Fruit fly (Drosophila melanogaster) whole organism, embryonic: ENCODE data around the gene CG6414.

Experiments used
- Abd-B ChIP-seq: fragments of 200-800 bp; sonication (Bioruptor generic); optimal IDR thresholded peaks from 2 replicates; lab custom pipeline; 2018; ENCODE audit warnings: missing biosample characterization, mild to moderate bottlenecking, missing genetic modification characterization, moderate library complexity
- CG10654 ChIP-seq: fragments of 200-800 bp; sonication (Bioruptor generic); optimal IDR thresholded peaks from 2 replicates; lab custom pipeline; 2016; ENCODE audit warnings: missing biosample characterization, missing genetic modification characterization
- CG11504 ChIP-seq: fragments of 200-800 bp; sonication (Bioruptor generic); optimal IDR thresholded peaks from 3 replicates; lab custom pipeline; 2019; ENCODE audit warnings: missing biosample characterization, mild to moderate bottlenecking, missing genetic modification characterization, moderate library complexity
- CG12219 ChIP-seq: fragments of 200-800 bp; sonication (Bioruptor generic); optimal IDR thresholded peaks from 3 replicates; lab custom pipeline; 2018; ENCODE audit warnings: missing biosample characterization, mild to moderate bottlenecking, missing genetic modification characterization
- CG12744 ChIP-seq: fragments of 200-800 bp; sonication (Bioruptor generic); optimal IDR thresholded peaks from 2 replicates; lab custom pipeline; 2016; ENCODE audit warnings: missing biosample characterization, missing genetic modification characterization
- CG12942 ChIP-seq: fragments of 200-800 bp; sonication (Bioruptor generic); optimal IDR thresholded peaks from 3 replicates; lab custom pipeline; 2016; ENCODE audit warnings: missing biosample characterization, missing genetic modification characterization
- CG13775 ChIP-seq: fragments of 200-800 bp; sonication (Bioruptor generic); optimal IDR thresholded peaks from 3 replicates; lab custom pipeline; 2017; ENCODE audit warnings: missing biosample characterization, mild to moderate bottlenecking, missing genetic modification characterization
- CG14667 ChIP-seq: fragments of 200-800 bp; sonication (Bioruptor generic); IDR thresholded peaks from 2 replicates; pipeline ENCODE4 v1.3.6; 2022; ENCODE audit warnings: missing biosample characterization, missing genetic modification characterization
- CG14710 ChIP-seq: fragments of 200-800 bp; sonication (Bioruptor generic); optimal IDR thresholded peaks from 3 replicates; lab custom pipeline; 2019; ENCODE audit warnings: missing biosample characterization, mild to moderate bottlenecking, missing genetic modification characterization, moderate library complexity
- CG15073 ChIP-seq: fragments of 200-800 bp; sonication (Bioruptor generic); optimal IDR thresholded peaks from 2 replicates; lab custom pipeline; 2016; ENCODE audit warnings: missing biosample characterization, missing genetic modification characterization
- CG15269 ChIP-seq: fragments of 200-800 bp; sonication (Bioruptor generic); optimal IDR thresholded peaks from 2 replicates; lab custom pipeline; 2018; ENCODE audit warnings: missing biosample characterization, mild to moderate bottlenecking, missing genetic modification characterization, moderate library complexity
- CG17912 ChIP-seq: fragments of 200-800 bp; sonication (Bioruptor generic); optimal IDR thresholded peaks from 2 replicates; lab custom pipeline; 2018; ENCODE audit warnings: missing biosample characterization, mild to moderate bottlenecking, missing genetic modification characterization
- CG2129 ChIP-seq: fragments of 200-800 bp; sonication (Bioruptor generic); IDR thresholded peaks from 2 replicates; pipeline ENCODE4 v1.3.6; 2022; ENCODE audit warnings: missing biosample characterization, missing genetic modification characterization; ENCODE audit not compliant: partially characterized antibody
- CG2875 ChIP-seq: fragments of 200-800 bp; sonication (Bioruptor generic); optimal IDR thresholded peaks from 2 replicates; lab custom pipeline; 2017; ENCODE audit warnings: missing biosample characterization, mild to moderate bottlenecking, missing genetic modification characterization, missing genetic modification reagents
- CG31388 ChIP-seq: fragments of 200-800 bp; sonication (Bioruptor generic); optimal IDR thresholded peaks from 2 replicates; lab custom pipeline; 2016; ENCODE audit warnings: missing biosample characterization, missing genetic modification characterization
- CG3281 ChIP-seq: fragments of 200-800 bp; sonication (Bioruptor generic); optimal IDR thresholded peaks from 3 replicates; lab custom pipeline; 2017; ENCODE audit warnings: missing biosample characterization, mild to moderate bottlenecking, missing genetic modification characterization
- CG3726 ChIP-seq: fragments of 200-800 bp; sonication (Bioruptor generic); IDR thresholded peaks from 3 replicates; pipeline ENCODE4, ENCODE4 v1.3.6; 2022; ENCODE audit warnings: missing biosample characterization, missing genetic modification characterization
- CG7745 ChIP-seq: fragments of 200-800 bp; sonication (Bioruptor generic); optimal IDR thresholded peaks from 2 replicates; lab custom pipeline; 2018; ENCODE audit warnings: missing biosample characterization, mild to moderate bottlenecking, missing genetic modification characterization, moderate library complexity
- CG9727 ChIP-seq: fragments of 200-800 bp; sonication (Bioruptor generic); optimal IDR thresholded peaks from 3 replicates; lab custom pipeline; 2017; ENCODE audit warnings: missing biosample characterization, mild to moderate bottlenecking, missing genetic modification characterization
- CHES-1-like ChIP-seq: fragments of 200-800 bp; sonication (Bioruptor generic); optimal IDR thresholded peaks from 2 replicates; lab custom pipeline; 2016; ENCODE audit warnings: missing biosample characterization, missing genetic modification characterization
- CTCF ChIP-seq: fragments of 200-800 bp; sonication (Bioruptor generic); optimal IDR thresholded peaks from 2 replicates; lab custom pipeline; 2017; ENCODE audit warnings: missing biosample characterization, mild to moderate bottlenecking, missing genetic modification characterization, moderate library complexity
- CoRest ChIP-seq: fragments of 200-800 bp; sonication (Bioruptor generic); optimal IDR thresholded peaks from 3 replicates; lab custom pipeline; 2018; ENCODE audit warnings: missing biosample characterization, mild to moderate bottlenecking, missing genetic modification characterization, moderate library complexity
- E2f2 ChIP-seq: fragments of 200-800 bp; sonication (Bioruptor generic); IDR thresholded peaks from 2 replicates; pipeline ENCODE4 v1.3.6; 2022; ENCODE audit warnings: missing biosample characterization, missing genetic modification characterization
- Fer2 ChIP-seq: fragments of 200-800 bp; sonication (Bioruptor generic); optimal IDR thresholded peaks from 2 replicates; lab custom pipeline; 2018; ENCODE audit warnings: missing biosample characterization, mild to moderate bottlenecking, missing genetic modification characterization, moderate library complexity
- Fer3 ChIP-seq: fragments of 200-800 bp; sonication (Bioruptor generic); optimal IDR thresholded peaks from 2 replicates; lab custom pipeline; 2018; ENCODE audit warnings: missing biosample characterization, mild to moderate bottlenecking, missing genetic modification characterization, moderate library complexity
- GATAe ChIP-seq: fragments of 200-800 bp; sonication (Bioruptor generic); conservative IDR thresholded peaks from 2 replicates; pipeline ENCODE4 v1.3.6; 2022; ENCODE audit warnings: missing biosample characterization, missing genetic modification characterization
- Hr51 ChIP-seq, 2 experiments: fragments of 200-800 bp; sonication (Bioruptor generic); optimal IDR thresholded peaks; 2 replicates in 1 of 2; 3 replicates in 1 of 2; lab custom pipeline; 2016 to 2018; ENCODE audit warnings: missing biosample characterization in 2 of 2, missing genetic modification characterization in 2 of 2, mild to moderate bottlenecking in 1 of 2, moderate library complexity in 1 of 2
- Hsf ChIP-seq: fragments of 200-800 bp; sonication (Bioruptor generic); optimal IDR thresholded peaks from 3 replicates; lab custom pipeline; 2016; ENCODE audit warnings: missing biosample characterization, missing genetic modification characterization
- Oli ChIP-seq: fragments of 200-800 bp; sonication (Bioruptor generic); optimal IDR thresholded peaks from 2 replicates; lab custom pipeline; 2018; ENCODE audit warnings: missing biosample characterization, mild to moderate bottlenecking, missing genetic modification characterization, moderate library complexity
- Scr ChIP-seq: fragments of 200-800 bp; sonication (Bioruptor generic); IDR thresholded peaks from 2 replicates; pipeline ENCODE4 v1.3.6; 2022; ENCODE audit warnings: missing biosample characterization, missing genetic modification characterization; ENCODE audit not compliant: partially characterized antibody
- ab ChIP-seq: fragments of 200-800 bp; sonication (Bioruptor generic); optimal IDR thresholded peaks from 2 replicates; lab custom pipeline; 2016; ENCODE audit warnings: missing biosample characterization, missing genetic modification characterization
- abd-A ChIP-seq: fragments of 200-800 bp; sonication (Bioruptor generic); optimal IDR thresholded peaks from 3 replicates; lab custom pipeline; 2019; ENCODE audit warnings: missing biosample characterization, mild to moderate bottlenecking, missing genetic modification characterization, moderate library complexity
- ato ChIP-seq: fragments of 200-800 bp; sonication (Bioruptor generic); IDR thresholded peaks from 2 replicates; pipeline ENCODE4 v1.3.6; 2022; ENCODE audit warnings: missing biosample characterization, missing genetic modification characterization; ENCODE audit not compliant: partially characterized antibody
- chm ChIP-seq: fragments of 200-800 bp; sonication (Bioruptor generic); IDR thresholded peaks from 2 replicates; pipeline ENCODE4 v1.3.6; 2022; ENCODE audit warnings: missing biosample characterization, missing genetic modification characterization
- crc ChIP-seq: fragments of 200-800 bp; sonication (Bioruptor generic); optimal IDR thresholded peaks from 2 replicates; lab custom pipeline; 2016; ENCODE audit warnings: missing biosample characterization, missing genetic modification characterization
- danr ChIP-seq: fragments of 200-800 bp; sonication (Bioruptor generic); IDR thresholded peaks from 2 replicates; pipeline ENCODE4 v1.3.6; 2022; ENCODE audit warnings: missing biosample characterization, missing genetic modification characterization
- disco-r ChIP-seq: fragments of 200-800 bp; sonication (Bioruptor generic); optimal IDR thresholded peaks from 2 replicates; lab custom pipeline; 2016; ENCODE audit warnings: missing biosample characterization, missing genetic modification characterization
- eyg ChIP-seq: fragments of 200-800 bp; sonication (Bioruptor generic); optimal IDR thresholded peaks from 3 replicates; lab custom pipeline; 2016; ENCODE audit warnings: missing biosample characterization, missing genetic modification characterization
- kni ChIP-seq: fragments of 200-800 bp; sonication (Bioruptor generic); optimal IDR thresholded peaks from 3 replicates; lab custom pipeline; 2017; ENCODE audit warnings: mild to moderate bottlenecking, missing biosample characterization, missing genetic modification reagents, missing genetic modification characterization
- mam ChIP-seq: fragments of 200-800 bp; sonication (Bioruptor generic); optimal IDR thresholded peaks from 3 replicates; lab custom pipeline; 2016; ENCODE audit warnings: missing biosample characterization, missing genetic modification characterization
- mld ChIP-seq: fragments of 200-800 bp; sonication (Bioruptor generic); IDR thresholded peaks from 3 replicates; pipeline ENCODE4 v1.3.6; 2022; ENCODE audit warnings: missing biosample characterization, missing genetic modification characterization; ENCODE audit not compliant: partially characterized antibody
- nmo ChIP-seq: fragments of 200-800 bp; sonication (Bioruptor generic); optimal IDR thresholded peaks from 2 replicates; lab custom pipeline; 2018; ENCODE audit warnings: missing biosample characterization, mild to moderate bottlenecking, missing genetic modification characterization, moderate library complexity
- oc ChIP-seq: fragments of 200-800 bp; sonication (Bioruptor generic); optimal IDR thresholded peaks from 2 replicates; lab custom pipeline; 2018; ENCODE audit warnings: missing biosample characterization, mild to moderate bottlenecking, missing genetic modification characterization, moderate library complexity
- phol ChIP-seq: fragments of 200-800 bp; sonication (Bioruptor generic); optimal IDR thresholded peaks from 3 replicates; lab custom pipeline; 2018; ENCODE audit warnings: missing biosample characterization, mild to moderate bottlenecking, missing genetic modification characterization, moderate library complexity
- sim ChIP-seq: fragments of 200-800 bp; sonication (Bioruptor generic); IDR thresholded peaks from 2 replicates; pipeline ENCODE4 v1.3.6; 2022; ENCODE audit warnings: missing biosample characterization, missing genetic modification characterization
- slbo ChIP-seq: fragments of 200-800 bp; sonication (Bioruptor generic); IDR thresholded peaks from 2 replicates; pipeline ENCODE4 v1.3.6; 2022; ENCODE audit warnings: missing biosample characterization, missing genetic modification characterization
- sr ChIP-seq: fragments of 200-800 bp; sonication (Bioruptor generic); IDR thresholded peaks from 3 replicates; pipeline ENCODE4 v1.3.6; 2022; ENCODE audit warnings: missing biosample characterization, missing genetic modification characterization
- unc-4 ChIP-seq: fragments of 200-800 bp; sonication (Bioruptor generic); IDR thresholded peaks from 2 replicates; pipeline ENCODE4 v1.3.6; 2022; ENCODE audit warnings: missing biosample characterization, missing genetic modification characterization; ENCODE audit not compliant: partially characterized antibody
- vfl ChIP-seq: fragments of 200-800 bp; sonication (Bioruptor generic); optimal IDR thresholded peaks from 2 replicates; lab custom pipeline; 2016; ENCODE audit warnings: missing biosample characterization, missing genetic modification characterization
- vnd ChIP-seq: fragments of 200-800 bp; sonication (Bioruptor generic); IDR thresholded peaks from 3 replicates; pipeline ENCODE4 v1.3.6; 2022; ENCODE audit warnings: missing biosample characterization, missing genetic modification characterization; ENCODE audit not compliant: partially characterized antibody
- wek ChIP-seq: fragments of 200-800 bp; sonication (Bioruptor generic); optimal IDR thresholded peaks from 3 replicates; lab custom pipeline; 2018; ENCODE audit warnings: missing biosample characterization, mild to moderate bottlenecking, missing genetic modification characterization, moderate library complexity

CG6414 gene

DNA sequence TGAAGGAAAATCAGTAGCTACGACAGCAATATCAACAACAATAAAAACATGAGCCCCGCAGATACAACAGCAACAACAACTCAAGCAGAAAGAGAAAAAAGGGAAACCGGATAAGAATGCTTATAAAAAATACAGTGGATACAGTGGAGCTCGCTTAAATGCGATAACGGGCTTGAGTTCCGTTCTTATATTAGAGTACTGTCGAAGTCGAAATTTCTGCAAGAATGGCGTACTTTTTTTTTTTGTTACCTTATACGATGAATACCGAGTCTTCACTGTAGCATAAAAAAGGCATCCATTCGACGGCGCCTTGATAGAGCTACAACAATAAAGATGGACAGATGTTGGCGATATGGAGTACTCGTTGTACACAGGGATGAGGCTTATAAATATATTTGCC lies 39.0 kb upstream of the CG6414 start (continued):
- no peak for TF ChIP-seq CHES-1-like
- TF ChIP-seq Hr51 (GFP tag; optimal IDR thresholded peaks at IDR 0.05; lab: Kevin White, UChicago), result peak in 1 of 2 experiments; percentile 21
- TF ChIP-seq eyg (GFP tag; lab: Kevin White, UChicago), result no peak
- peak; percentile 70 for TF ChIP-seq slbo (GFP tag; lab: Robert Waterston, UW)
- no peak for TF ChIP-seq CG12744 (GFP tag; lab: Kevin White, UChicago)
- TF ChIP-seq oc (tag; lab: Kevin White, UChicago), result no peak
- no peak for TF ChIP-seq CG3281
- peak; percentile 0 for TF ChIP-seq abd-A (tag; lab: Kevin White, UChicago)
- peak; percentile 35 for TF ChIP-seq Fer3 (tag; lab: Kevin White, UChicago)
- TF ChIP-seq wek, result no peak
- peak; percentile 21 for TF ChIP-seq CG13775 (GFP tag; lab: Kevin White, UChicago)
- no peak for TF ChIP-seq sr (GFP tag; lab: Robert Waterston, UW)
- TF ChIP-seq kni (GFP tag; lab: Kevin White, UChicago), result no peak
- TF ChIP-seq Hsf (GFP tag; lab: Kevin White, UChicago), result peak; percentile 53
- TF ChIP-seq ato, result no peak
- TF ChIP-seq CG15269 (tag; lab: Kevin White, UChicago), result peak; percentile 40
- TF ChIP-seq sim (GFP tag; lab: Robert Waterston, UW), result no peak
- no peak for TF ChIP-seq crc (GFP tag; lab: Kevin White, UChicago)
- TF ChIP-seq mld (GFP tag; lab: Robert Waterston, UW), result no peak
- TF ChIP-seq CG17912 (GFP tag; lab: Kevin White, UChicago), result no peak
- no peak for TF ChIP-seq GATAe (GFP tag; lab: Robert Waterston, UW)
- TF ChIP-seq CG14667 (GFP tag; lab: Robert Waterston, UW), result peak; percentile 50
- TF ChIP-seq CG7745 (tag; lab: Kevin White, UChicago), result no peak
- no peak for TF ChIP-seq CG2875 (GFP tag; lab: Kevin White, UChicago)
- no peak for TF ChIP-seq CTCF (GFP tag; lab: Kevin White, UChicago)
- TF ChIP-seq CG12942 (GFP tag; lab: Kevin White, UChicago), result no peak
- peak; percentile 62 for TF ChIP-seq mam
- TF ChIP-seq Scr (GFP tag; lab: Robert Waterston, UW), result no peak
- TF ChIP-seq Abd-B (GFP tag; lab: Kevin White, UChicago), result peak; percentile 41
- TF ChIP-seq CG31388 (GFP tag; lab: Kevin White, UChicago), result no peak
- peak; percentile 39 for TF ChIP-seq CoRest
- TF ChIP-seq Oli (tag; lab: Kevin White, UChicago), result peak; percentile 35
- TF ChIP-seq vnd (GFP tag; lab: Robert Waterston, UW), result no peak
- peak; percentile 9 for TF ChIP-seq CG14710 (tag; lab: Kevin White, UChicago)
- no peak for TF ChIP-seq CG15073
- TF ChIP-seq Fer2 (tag; lab: Kevin White, UChicago), result no peak
- no peak for TF ChIP-seq disco-r
- TF ChIP-seq E2f2 (GFP tag; lab: Robert Waterston, UW), result no peak
- TF ChIP-seq CG10654 (GFP tag; lab: Kevin White, UChicago), result peak; percentile 13
- TF ChIP-seq CG12219 (GFP tag; lab: Kevin White, UChicago), result no peak
- no peak for TF ChIP-seq vfl (GFP tag; lab: Kevin White, UChicago)
- TF ChIP-seq CG9727 (GFP tag; lab: Kevin White, UChicago), result peak; percentile 27
- TF ChIP-seq ab (GFP tag; lab: Kevin White, UChicago), result no peak
- peak; percentile 55 for TF ChIP-seq CG11504 (tag; lab: Kevin White, UChicago)
- TF ChIP-seq CG2129 (GFP tag; lab: Robert Waterston, UW), result no peak
- TF ChIP-seq phol, result peak; percentile 36
- TF ChIP-seq CG3726, result peak; percentile 57; the same call in 1 of the 3 replicates
- TF ChIP-seq chm (GFP tag; lab: Robert Waterston, UW), result peak; percentile 36; the same call in 1 of the 2 replicates
- no peak for TF ChIP-seq danr
- no peak for TF ChIP-seq unc-4 (GFP tag; lab: Robert Waterston, UW)
- TF ChIP-seq nmo, result peak; percentile 39
